Fruit fly (Drosophila melanogaster) whole organism, embryonic: Measurements from ENCODE around the gene CG2889.

Experiments used
- ATbp ChIP-seq: fragments of 200-800 bp; sonication (Bioruptor generic); optimal IDR thresholded peaks from 2 replicates; lab custom pipeline; 2017; ENCODE audit warnings: missing biosample characterization, mild to moderate bottlenecking, missing genetic modification characterization, missing genetic modification reagents
- Asciz ChIP-seq: fragments of 200-800 bp; sonication (Bioruptor generic); optimal IDR thresholded peaks from 2 replicates; lab custom pipeline; 2017; ENCODE audit warnings: missing biosample characterization, mild to moderate bottlenecking, missing genetic modification characterization, missing genetic modification reagents
- CG13894 ChIP-seq: fragments of 200-800 bp; sonication (Bioruptor generic); optimal IDR thresholded peaks from 3 replicates; lab custom pipeline; 2018; ENCODE audit warnings: missing biosample characterization, mild to moderate bottlenecking, missing genetic modification characterization, moderate library complexity
- CG14014 ChIP-seq: fragments of 200-800 bp; sonication (Bioruptor generic); IDR thresholded peaks from 2 replicates; pipeline ENCODE4 v1.3.6; 2022; ENCODE audit warnings: missing biosample characterization, missing genetic modification characterization
- CG14050 ChIP-seq: fragments of 200-800 bp; sonication (Bioruptor generic); IDR thresholded peaks from 3 replicates; pipeline ENCODE4 v1.3.6; 2022; ENCODE audit warnings: missing biosample characterization, missing genetic modification characterization
- CG1602 ChIP-seq: fragments of 200-800 bp; sonication (Bioruptor generic); optimal IDR thresholded peaks from 3 replicates; lab custom pipeline; 2016; ENCODE audit warnings: missing biosample characterization, missing genetic modification characterization
- CG17328 ChIP-seq: fragments of 200-800 bp; sonication (Bioruptor generic); IDR thresholded peaks from 2 replicates; pipeline ENCODE4 v1.3.6; 2022; ENCODE audit warnings: missing biosample characterization, missing genetic modification characterization
- CG17802 ChIP-seq: fragments of 200-800 bp; sonication (Bioruptor generic); optimal IDR thresholded peaks from 2 replicates; lab custom pipeline; 2018; ENCODE audit warnings: missing biosample characterization, mild to moderate bottlenecking, missing genetic modification characterization, moderate library complexity
- CG18619 ChIP-seq: fragments of 200-800 bp; sonication (Bioruptor generic); optimal IDR thresholded peaks from 3 replicates; lab custom pipeline; 2017; ENCODE audit warnings: missing biosample characterization, mild to moderate bottlenecking, missing genetic modification characterization
- CG2120 ChIP-seq: fragments of 200-800 bp; sonication (Bioruptor generic); optimal IDR thresholded peaks from 3 replicates; lab custom pipeline; 2016; ENCODE audit warnings: missing biosample characterization, missing genetic modification characterization
- CG2712 ChIP-seq: fragments of 200-800 bp; optimal IDR thresholded peaks from 3 replicates; lab custom pipeline; 2019; ENCODE audit warnings: missing biosample characterization, mild to moderate bottlenecking, missing genetic modification characterization, moderate library complexity
- CG3065 ChIP-seq: fragments of 200-800 bp; sonication (Bioruptor generic); optimal IDR thresholded peaks from 2 replicates; lab custom pipeline; 2016; ENCODE audit warnings: missing biosample characterization, missing genetic modification characterization
- CG33557 ChIP-seq: fragments of 200-800 bp; sonication (Bioruptor generic); optimal IDR thresholded peaks from 2 replicates; lab custom pipeline; 2019; ENCODE audit warnings: missing biosample characterization, mild to moderate bottlenecking, missing genetic modification characterization, moderate library complexity
- CG4404 ChIP-seq: fragments of 200-800 bp; sonication (Bioruptor generic); IDR thresholded peaks from 2 replicates; pipeline ENCODE4 v1.3.6; 2022; ENCODE audit warnings: missing biosample characterization, missing genetic modification characterization
- CG6683 ChIP-seq: fragments of 200-800 bp; sonication (Bioruptor generic); optimal IDR thresholded peaks from 2 replicates; lab custom pipeline; 2017; ENCODE audit warnings: missing biosample characterization, mild to moderate bottlenecking, missing genetic modification characterization, missing genetic modification reagents
- CG7372 ChIP-seq: fragments of 200-800 bp; sonication (Bioruptor generic); IDR thresholded peaks from 2 replicates; pipeline ENCODE4 v1.3.6; 2022; ENCODE audit warnings: missing biosample characterization, missing genetic modification characterization
- CG7745 ChIP-seq: fragments of 200-800 bp; sonication (Bioruptor generic); optimal IDR thresholded peaks from 2 replicates; lab custom pipeline; 2018; ENCODE audit warnings: missing biosample characterization, mild to moderate bottlenecking, missing genetic modification characterization, moderate library complexity
- CG8359 ChIP-seq: fragments of 200-800 bp; sonication (Bioruptor generic); optimal IDR thresholded peaks from 2 replicates; lab custom pipeline; 2017; ENCODE audit warnings: missing biosample characterization, mild to moderate bottlenecking, missing genetic modification characterization, borderline replicate concordance
- CG9609 ChIP-seq: fragments of 200-800 bp; sonication (Bioruptor generic); optimal IDR thresholded peaks from 3 replicates; lab custom pipeline; 2016; ENCODE audit warnings: missing biosample characterization, missing genetic modification characterization
- CTCF ChIP-seq: fragments of 200-800 bp; sonication (Bioruptor generic); optimal IDR thresholded peaks from 2 replicates; lab custom pipeline; 2017; ENCODE audit warnings: missing biosample characterization, mild to moderate bottlenecking, missing genetic modification characterization, moderate library complexity
- Dbx ChIP-seq: fragments of 200-800 bp; sonication (Bioruptor generic); IDR thresholded peaks from 3 replicates; pipeline ENCODE4 v1.3.6; 2022; ENCODE audit warnings: missing biosample characterization, missing genetic modification characterization
- E2f2 ChIP-seq: fragments of 200-800 bp; sonication (Bioruptor generic); IDR thresholded peaks from 2 replicates; pipeline ENCODE4 v1.3.6; 2022; ENCODE audit warnings: missing biosample characterization, missing genetic modification characterization
- Ets65A ChIP-seq: fragments of 200-800 bp; sonication (Bioruptor generic); peaks from one replicate; lab custom pipeline; 2016; ENCODE audit warnings: missing biosample characterization, missing genetic modification characterization
- Fer2 ChIP-seq: fragments of 200-800 bp; sonication (Bioruptor generic); optimal IDR thresholded peaks from 2 replicates; lab custom pipeline; 2018; ENCODE audit warnings: missing biosample characterization, mild to moderate bottlenecking, missing genetic modification characterization, moderate library complexity
- HLH54F ChIP-seq: fragments of 200-800 bp; sonication (Bioruptor generic); optimal IDR thresholded peaks from 3 replicates; lab custom pipeline; 2016; ENCODE audit warnings: missing biosample characterization, missing genetic modification characterization
- Hmx ChIP-seq: fragments of 200-800 bp; sonication (Bioruptor generic); optimal IDR thresholded peaks from 2 replicates; lab custom pipeline; 2016; ENCODE audit warnings: missing biosample characterization, missing genetic modification characterization
- Lhr ChIP-seq: fragments of 200-800 bp; sonication (Bioruptor generic); optimal IDR thresholded peaks from 3 replicates; lab custom pipeline; 2017; ENCODE audit warnings: mild to moderate bottlenecking, missing biosample characterization, missing genetic modification reagents, missing genetic modification characterization
- MESR4 ChIP-seq: fragments of 200-800 bp; sonication (Bioruptor generic); optimal IDR thresholded peaks from 2 replicates; lab custom pipeline; 2018; ENCODE audit warnings: missing biosample characterization, mild to moderate bottlenecking, missing genetic modification characterization, moderate library complexity
- Max ChIP-seq: fragments of 200-800 bp; sonication (Bioruptor generic); optimal IDR thresholded peaks from 2 replicates; lab custom pipeline; 2016; ENCODE audit warnings: missing biosample characterization, mild to moderate bottlenecking, missing genetic modification characterization
- Med ChIP-seq: fragments of 200-800 bp; sonication (Bioruptor generic); peaks from one replicate; lab custom pipeline; 2016; ENCODE audit warnings: missing biosample characterization, missing genetic modification characterization, mild to moderate bottlenecking, inconsistent platforms, moderate library complexity
- Mes4 ChIP-seq: fragments of 200-800 bp; sonication (Bioruptor generic); optimal IDR thresholded peaks from 2 replicates; lab custom pipeline; 2016; ENCODE audit warnings: missing biosample characterization, missing genetic modification characterization
- Opbp ChIP-seq: fragments of 200-800 bp; sonication (Bioruptor generic); IDR thresholded peaks from 3 replicates; pipeline ENCODE4 v1.3.6; 2022; ENCODE audit warnings: missing biosample characterization, missing genetic modification characterization; ENCODE audit not compliant: partially characterized antibody
- Sin3A ChIP-seq: fragments of >200 bp; optimal IDR thresholded peaks from 2 replicates; lab custom pipeline; 2018
- ap ChIP-seq: fragments of 200-800 bp; sonication (Bioruptor generic); IDR thresholded peaks from 2 replicates; pipeline ENCODE4 v1.3.6; 2022; ENCODE audit warnings: missing biosample characterization, missing genetic modification characterization
- bab2 ChIP-seq: fragments of 200-800 bp; sonication (Bioruptor generic); optimal IDR thresholded peaks from 2 replicates; lab custom pipeline; 2016; ENCODE audit warnings: missing biosample characterization, missing genetic modification characterization
- bcd ChIP-seq: fragments of 200-800 bp; sonication (Bioruptor generic); optimal IDR thresholded peaks from 2 replicates; lab custom pipeline; 2017; ENCODE audit warnings: missing biosample characterization, mild to moderate bottlenecking, missing genetic modification characterization
- bigmax ChIP-seq: fragments of 200-800 bp; sonication (Bioruptor generic); optimal IDR thresholded peaks from 2 replicates; lab custom pipeline; 2018; ENCODE audit warnings: missing biosample characterization, mild to moderate bottlenecking, missing genetic modification characterization
- chinmo ChIP-seq: fragments of 200-800 bp; sonication (Bioruptor generic); IDR thresholded peaks from 4 replicates; pipeline ENCODE4 v1.3.6; 2022; ENCODE audit warnings: missing biosample characterization, missing genetic modification characterization; ENCODE audit not compliant: partially characterized antibody
- disco-r ChIP-seq: fragments of 200-800 bp; sonication (Bioruptor generic); optimal IDR thresholded peaks from 2 replicates; lab custom pipeline; 2016; ENCODE audit warnings: missing biosample characterization, missing genetic modification characterization
- esg ChIP-seq: fragments of 200-800 bp; sonication (Bioruptor generic); conservative IDR thresholded peaks from 2 replicates; pipeline ENCODE4 v1.3.6; 2022; ENCODE audit warnings: missing biosample characterization, missing genetic modification characterization
- hb ChIP-seq: fragments of 200-800 bp; sonication (Bioruptor generic); IDR thresholded peaks from 3 replicates; pipeline ENCODE4 v1.3.6; 2022; ENCODE audit warnings: missing biosample characterization, missing genetic modification characterization; ENCODE audit not compliant: partially characterized antibody
- hth ChIP-seq: fragments of >200 bp; optimal IDR thresholded peaks from 2 replicates; lab custom pipeline; 2017; ENCODE audit warnings: inconsistent platforms
- mld ChIP-seq: fragments of 200-800 bp; sonication (Bioruptor generic); IDR thresholded peaks from 3 replicates; pipeline ENCODE4 v1.3.6; 2022; ENCODE audit warnings: missing biosample characterization, missing genetic modification characterization; ENCODE audit not compliant: partially characterized antibody
- phol ChIP-seq: fragments of 200-800 bp; sonication (Bioruptor generic); optimal IDR thresholded peaks from 3 replicates; lab custom pipeline; 2018; ENCODE audit warnings: missing biosample characterization, mild to moderate bottlenecking, missing genetic modification characterization, moderate library complexity
- pros ChIP-seq: fragments of 200-800 bp; sonication (Bioruptor generic); optimal IDR thresholded peaks from 3 replicates; lab custom pipeline; 2019; ENCODE audit warnings: missing biosample characterization, mild to moderate bottlenecking, missing genetic modification characterization, moderate library complexity
- rib ChIP-seq: fragments of 200-800 bp; sonication (Bioruptor generic); IDR thresholded peaks from 2 replicates; pipeline ENCODE4 v1.3.6; 2022; ENCODE audit warnings: missing biosample characterization, missing genetic modification characterization
- shn ChIP-seq: fragments of 200-800 bp; sonication (Bioruptor generic); optimal IDR thresholded peaks from 3 replicates; lab custom pipeline; 2016; ENCODE audit warnings: missing biosample characterization, missing genetic modification characterization
- sim ChIP-seq: fragments of 200-800 bp; sonication (Bioruptor generic); IDR thresholded peaks from 2 replicates; pipeline ENCODE4 v1.3.6; 2022; ENCODE audit warnings: missing biosample characterization, missing genetic modification characterization
- tin ChIP-seq: fragments of 200-800 bp; sonication (Bioruptor generic); optimal IDR thresholded peaks from 3 replicates; lab custom pipeline; 2016; ENCODE audit warnings: missing biosample characterization, missing genetic modification characterization
- tna ChIP-seq: fragments of 200-800 bp; sonication (Bioruptor generic); IDR thresholded peaks from 2 replicates; pipeline ENCODE4 v1.3.6; 2022; ENCODE audit warnings: missing biosample characterization, missing genetic modification characterization; ENCODE audit not compliant: partially characterized antibody
- vvl ChIP-seq: fragments of 200-800 bp; sonication (Bioruptor generic); IDR thresholded peaks from 2 replicates; pipeline ENCODE4 v1.3.6; 2022; ENCODE audit warnings: missing biosample characterization, missing genetic modification characterization

The CG2889 gene

dm6 chrX:10460506-10461114 lies 13.1 kb upstream of the CG2889 start, which contains the start of gene Neb-cGP (continued):
- peak; percentile 87 for TF ChIP-seq mld (GFP tag; lab: Robert Waterston, UW)
- TF ChIP-seq CTCF (GFP tag; lab: Kevin White, UChicago), result no peak
- TF ChIP-seq Opbp (GFP tag; lab: Robert Waterston, UW), result peak; percentile 95
- peak; percentile 96 for TF ChIP-seq Med (GFP tag; lab: Kevin White, UChicago)
- peak; percentile 52 for TF ChIP-seq Fer2 (tag; lab: Kevin White, UChicago)
- TF ChIP-seq MESR4 (GFP tag; lab: Kevin White, UChicago), result peak; percentile 94
- TF ChIP-seq Lhr (GFP tag; lab: Kevin White, UChicago), result peak; percentile 75
- TF ChIP-seq CG4404 (GFP tag; lab: Robert Waterston, UW), result no peak
- peak; percentile 30 for TF ChIP-seq Mes4 (GFP tag; lab: Kevin White, UChicago)
- TF ChIP-seq CG7745 (tag; lab: Kevin White, UChicago), result no peak
- TF ChIP-seq sim, result no peak
- TF ChIP-seq tin, result peak; percentile 64
- TF ChIP-seq tna (GFP tag; lab: Robert Waterston, UW), result peak; percentile 94
- TF ChIP-seq CG6683 (GFP tag; lab: Kevin White, UChicago), result peak; percentile 16
- TF ChIP-seq CG18619, result peak; percentile 50
- TF ChIP-seq phol (tag; lab: Kevin White, UChicago), result peak; percentile 56
- peak; percentile 19 for TF ChIP-seq bab2 (GFP tag; lab: Kevin White, UChicago)
- TF ChIP-seq ap (GFP tag; lab: Robert Waterston, UW), result no peak
- TF ChIP-seq Hmx (GFP tag; lab: Kevin White, UChicago), result no peak
- peak; percentile 63 for TF ChIP-seq CG2712 (tag; lab: Kevin White, UChicago)
- peak; percentile 63; the same call in 1 of the 2 replicates for TF ChIP-seq rib (GFP tag; lab: Robert Waterston, UW)
- TF ChIP-seq HLH54F (GFP tag; lab: Kevin White, UChicago), result peak; percentile 73
- TF ChIP-seq hb, result peak; percentile 90
- peak; percentile 89 for TF ChIP-seq bigmax (GFP tag; lab: Kevin White, UChicago)
- peak; percentile 79 for TF ChIP-seq CG13894
- peak; percentile 4 for TF ChIP-seq ATbp (GFP tag; lab: Kevin White, UChicago)
- peak; percentile 56 for TF ChIP-seq bcd (GFP tag; lab: Kevin White, UChicago)
- peak; percentile 46 for TF ChIP-seq CG1602 (GFP tag; lab: Kevin White, UChicago)
- no peak for TF ChIP-seq disco-r (GFP tag; lab: Kevin White, UChicago)
- peak; percentile 98 for TF ChIP-seq E2f2 (GFP tag; lab: Robert Waterston, UW)
- TF ChIP-seq CG3065 (GFP tag; lab: Kevin White, UChicago), result peak; percentile 41
- peak; percentile 50; the same call in 1 of the 2 replicates for TF ChIP-seq CG14014 (GFP tag; lab: Robert Waterston, UW)
- peak; percentile 30 for TF ChIP-seq CG33557 (GFP tag; lab: Kevin White, UChicago)
- peak; percentile 49; the same call in 1 of the 2 replicates for TF ChIP-seq CG17328 (GFP tag; lab: Robert Waterston, UW)
- TF ChIP-seq chinmo (GFP tag; lab: Robert Waterston, UW), result peak; percentile 91; the same call in 2 of the 4 replicates
- peak; percentile 38 for TF ChIP-seq shn (GFP tag; lab: Kevin White, UChicago)
- TF ChIP-seq CG2120 (GFP tag; lab: Kevin White, UChicago), result peak; percentile 84
- TF ChIP-seq vvl, result peak; percentile 82
- no peak for TF ChIP-seq Asciz (GFP tag; lab: Kevin White, UChicago)
- no peak for TF ChIP-seq CG14050 (GFP tag; lab: Robert Waterston, UW)
- TF ChIP-seq Ets65A (GFP tag; lab: Kevin White, UChicago), result peak; percentile 96
- no peak for TF ChIP-seq pros (GFP tag; lab: Kevin White, UChicago)
- TF ChIP-seq CG9609, result peak; percentile 59
- no peak for TF ChIP-seq hth (lab: Kevin White, UChicago)
- peak; percentile 85 for TF ChIP-seq Dbx (GFP tag; lab: Robert Waterston, UW)
- TF ChIP-seq Max (GFP tag; lab: Kevin White, UChicago), result no peak
- TF ChIP-seq CG17802 (tag; lab: Kevin White, UChicago), result peak; percentile 20
- no peak; the same call in 1 of the 2 replicates for TF ChIP-seq CG7372 (GFP tag; lab: Robert Waterston, UW)
- no peak for TF ChIP-seq esg (GFP tag; lab: Robert Waterston, UW)
- TF ChIP-seq Sin3A, result peak; percentile 31
- TF ChIP-seq CG8359 (GFP tag; lab: Kevin White, UChicago), result no peak
